Worm (Caenorhabditis elegans): ENCODE measurements around the gene ckk-1.

DNA sequence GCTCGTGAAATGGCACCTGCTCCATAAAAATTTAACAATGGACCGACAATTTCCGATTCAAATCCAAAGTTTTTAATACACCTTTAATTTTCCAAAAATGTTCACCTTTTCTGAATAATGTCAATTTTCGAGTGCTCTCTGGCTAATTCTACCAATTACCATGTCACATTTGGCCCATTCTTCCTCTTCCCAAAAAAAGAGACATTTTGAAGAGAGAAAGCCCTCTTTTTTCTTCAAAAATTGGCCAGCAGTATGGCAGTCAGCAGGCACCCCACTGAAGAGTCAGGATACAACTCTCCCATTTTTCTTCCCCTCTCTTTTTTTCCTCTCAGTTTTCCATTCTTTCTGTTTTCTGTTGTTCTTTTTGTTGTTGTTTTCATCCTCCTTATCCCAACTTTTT, 770 bp upstream of the ckk-1 start:
- TF ChIP-seq mel-28 (tag; optimal IDR thresholded peaks at IDR 0.05; ENCODE audit: borderline replicate concordance): no peak
- TF ChIP-seq cebp-1 (GFP tag; IDR thresholded peaks at IDR 0.05): no peak
- TF ChIP-seq cebp-1 (tag; optimal IDR thresholded peaks at IDR 0.05): no peak
- no peak for TF ChIP-seq ztf-26 (tag; optimal IDR thresholded peaks at IDR 0.05)
- TF ChIP-seq lsy-27 (tag; optimal IDR thresholded peaks at IDR 0.05; ENCODE audit: borderline replicate concordance, insufficient read depth): no peak
- no peak for TF ChIP-seq sdz-38 (tag; optimal IDR thresholded peaks at IDR 0.05)
- no peak for TF ChIP-seq snpc-4 (GFP tag; optimal IDR thresholded peaks at IDR 0.05)
- no peak for TF ChIP-seq snpc-4 (tag; optimal IDR thresholded peaks at IDR 0.05)
- TF ChIP-seq pbrm-1 (GFP tag; IDR thresholded peaks at IDR 0.05): no peak
- no peak for TF ChIP-seq hmg-1.2 (GFP tag; IDR thresholded peaks at IDR 0.05)
- no peak for TF ChIP-seq unc-130 (GFP tag; optimal IDR thresholded peaks at IDR 0.05)
- TF ChIP-seq hlh-26 (GFP tag; conservative IDR thresholded peaks at IDR 0.05): no peak
